Fruit fly (Drosophila melanogaster): ENCODE measurements around the gene Remo.

DNA sequence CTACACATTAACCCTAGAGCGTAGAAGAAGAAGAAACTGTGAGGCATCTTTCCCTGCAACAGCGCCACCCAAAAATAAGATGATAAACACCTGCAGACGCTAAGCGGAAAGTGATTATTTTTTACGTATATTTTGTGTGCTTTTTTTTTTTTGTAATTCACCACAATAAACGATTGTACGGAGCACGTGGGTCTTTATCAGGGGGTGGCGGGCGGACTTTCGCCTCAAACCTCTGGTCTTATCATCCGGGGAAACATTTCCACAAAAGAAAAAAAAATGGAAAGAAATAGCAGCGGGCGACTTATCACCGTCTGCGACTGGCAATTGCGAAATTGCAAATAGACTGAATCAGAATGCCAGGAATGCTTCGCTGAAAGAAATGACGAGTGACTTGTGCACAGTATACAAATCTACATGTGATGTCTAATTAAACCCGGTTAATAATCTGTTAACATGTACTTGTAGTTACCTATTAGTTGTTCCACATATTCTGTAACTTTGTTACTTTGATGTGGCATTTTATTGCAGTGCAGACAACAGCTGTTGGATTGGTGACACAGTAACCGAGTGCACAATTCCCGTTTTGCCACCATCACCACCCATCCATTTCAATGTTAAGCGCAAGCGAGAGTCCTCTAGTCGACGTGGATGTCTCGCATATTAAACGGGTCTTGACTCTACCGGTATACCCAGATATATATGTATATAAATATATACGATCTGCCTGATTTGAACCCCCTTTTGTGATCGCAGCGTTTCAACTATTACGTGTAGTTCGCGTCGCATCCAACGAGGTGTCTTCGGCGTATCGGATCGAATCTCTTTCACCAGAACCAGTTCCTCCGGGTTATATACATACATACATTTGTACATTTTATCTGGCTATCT is 44.2 kb downstream of the Remo start:
- TF ChIP-seq cnc (optimal IDR thresholded peaks at IDR 0.05) = no peak
- peak; percentile 92 for TF ChIP-seq kay (GFP tag; ENCODE audit: borderline replicate concordance)
- TF ChIP-seq CG5204 (GFP tag; optimal IDR thresholded peaks at IDR 0.05) = no peak
- TF ChIP-seq CG7045 (GFP tag; optimal IDR thresholded peaks at IDR 0.05) = peak; percentile 19
- TF ChIP-seq ovo (GFP tag; optimal IDR thresholded peaks at IDR 0.05) = peak; percentile 89
- TF ChIP-seq Crg-1 (GFP tag; optimal IDR thresholded peaks at IDR 0.05) = peak; percentile 62
- peak; percentile 93 for TF ChIP-seq Mnt (GFP tag; optimal IDR thresholded peaks at IDR 0.05)
- peak; percentile 35 for TF ChIP-seq bab1 (GFP tag; optimal IDR thresholded peaks at IDR 0.05)
- peak; percentile 44 for TF ChIP-seq cic (GFP tag; optimal IDR thresholded peaks at IDR 0.05)

Data from whole organism, adult.